Worm (Caenorhabditis elegans): ENCODE data around the gene M01H9.10.

Gene M01H9.10

ce11 chrIV:4511259-4511890 lies 31.4 kb upstream of the M01H9.10 start, which contains the start of the genes rfth-1 and ZK180.8:
Gene rfth-1 (minus strand): TSS chrIV:4511309.
Gene ZK180.8 (minus strand): TSS chrIV:4511724.
- TF ChIP-seq ztf-29 (GFP tag; IDR thresholded peaks at IDR 0.05) (no peak), klf-2 (GFP tag; conservative IDR thresholded peaks at IDR 0.05) (no peak), med-1 (GFP tag; optimal IDR thresholded peaks at IDR 0.05; ENCODE audit: insufficient read depth) (no peak), ztf-23 (GFP tag; IDR thresholded peaks at IDR 0.05) (no peak), cog-1 (tag; optimal IDR thresholded peaks at IDR 0.05) (no peak), T22C8.4 (GFP tag; IDR thresholded peaks at IDR 0.05) (no peak), tab-1 (GFP tag; IDR thresholded peaks at IDR 0.05) (no peak), ref-1 (GFP tag; conservative IDR thresholded peaks at IDR 0.05) (no peak), flt-1 (GFP tag; IDR thresholded peaks at IDR 0.05) (no peak)

- no peak for TF ChIP-seq klf-2 (GFP tag; conservative IDR thresholded peaks at IDR 0.05)
- TF ChIP-seq flt-1 (GFP tag; IDR thresholded peaks at IDR 0.05) = no peak
- TF ChIP-seq med-1 (GFP tag; optimal IDR thresholded peaks at IDR 0.05; ENCODE audit: insufficient read depth) = no peak
- TF ChIP-seq tab-1 (GFP tag; IDR thresholded peaks at IDR 0.05) = no peak
- no peak for TF ChIP-seq ztf-23 (GFP tag; IDR thresholded peaks at IDR 0.05)
- no peak for TF ChIP-seq cog-1 (tag; optimal IDR thresholded peaks at IDR 0.05)
- TF ChIP-seq T22C8.4 (GFP tag; IDR thresholded peaks at IDR 0.05) = no peak
- no peak for TF ChIP-seq ztf-29 (GFP tag; IDR thresholded peaks at IDR 0.05)
- no peak for TF ChIP-seq ref-1 (GFP tag; conservative IDR thresholded peaks at IDR 0.05)
Observed at ce11 chrIV:4506637-4507036, 26.7 kb upstream of the M01H9.10 start, which contains the start of gene gbb-2. Gene gbb-2 (minus strand): TSS chrIV:4506748.

- TF ChIP-seq flt-1 (GFP tag; IDR thresholded peaks at IDR 0.05) (no peak), tab-1 (GFP tag; IDR thresholded peaks at IDR 0.05) (no peak), klf-2 (GFP tag; conservative IDR thresholded peaks at IDR 0.05) (no peak), cog-1 (tag; optimal IDR thresholded peaks at IDR 0.05) (no peak), ztf-29 (GFP tag; IDR thresholded peaks at IDR 0.05) (no peak), T22C8.4 (GFP tag; IDR thresholded peaks at IDR 0.05) (no peak), ref-1 (GFP tag; conservative IDR thresholded peaks at IDR 0.05) (no peak), ztf-23 (GFP tag; IDR thresholded peaks at IDR 0.05) (no peak)
Observed at ce11 chrIV:4505078-4505477, 25.2 kb upstream of the M01H9.10 start.

DNA sequence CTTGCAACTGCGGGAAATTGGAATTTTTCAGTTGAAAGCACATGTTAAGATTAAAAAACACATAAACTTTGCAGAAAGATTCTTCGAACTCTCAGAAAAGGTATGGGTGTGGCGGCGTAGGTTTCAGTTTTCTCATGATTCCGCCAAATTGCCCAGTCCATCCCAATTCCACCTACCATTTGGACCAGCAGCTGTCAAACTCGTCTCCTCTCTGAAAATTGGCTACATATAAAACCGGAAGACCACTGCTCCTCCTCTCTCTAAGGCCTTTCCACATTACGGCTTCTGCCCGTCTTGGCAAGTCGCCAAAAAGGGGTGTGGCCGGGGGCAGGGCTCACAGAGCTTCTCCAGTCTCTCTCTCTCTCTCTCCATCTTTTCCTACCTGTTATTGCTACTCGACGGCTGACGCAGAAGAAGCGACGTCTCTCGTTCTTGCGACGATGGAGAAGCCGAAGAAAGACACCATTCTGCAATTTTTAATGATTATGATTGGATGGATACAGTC lies 10.3 kb upstream of the M01H9.10 start, which contains the start of gene ZK180.7:
Gene ZK180.7, plus strand, starts transcription at position 395 of the 505 bp plus-strand sequence.
- TF ChIP-seq cog-1 (tag; optimal IDR thresholded peaks at IDR 0.05) (no peak), ztf-23 (GFP tag; IDR thresholded peaks at IDR 0.05) (no peak), ref-1 (GFP tag; conservative IDR thresholded peaks at IDR 0.05) (no peak)

- TF ChIP-seq med-1 (GFP tag; optimal IDR thresholded peaks at IDR 0.05; ENCODE audit: insufficient read depth) (no peak), ztf-23 (GFP tag; IDR thresholded peaks at IDR 0.05) (no peak), ztf-29 (GFP tag; IDR thresholded peaks at IDR 0.05) (no peak), cog-1 (tag; optimal IDR thresholded peaks at IDR 0.05) (no peak), flt-1 (GFP tag; IDR thresholded peaks at IDR 0.05) (no peak), klf-2 (GFP tag; conservative IDR thresholded peaks at IDR 0.05) (no peak), ref-1 (GFP tag; conservative IDR thresholded peaks at IDR 0.05) (no peak), T22C8.4 (GFP tag; IDR thresholded peaks at IDR 0.05) (no peak), tab-1 (GFP tag; IDR thresholded peaks at IDR 0.05) (no peak)
Observed at ce11 chrIV:4486738-4487137, 6.8 kb upstream of the M01H9.10 start, which contains the start of gene trx-3. Gene trx-3 (plus strand): TSS chrIV:4487028.

DNA sequence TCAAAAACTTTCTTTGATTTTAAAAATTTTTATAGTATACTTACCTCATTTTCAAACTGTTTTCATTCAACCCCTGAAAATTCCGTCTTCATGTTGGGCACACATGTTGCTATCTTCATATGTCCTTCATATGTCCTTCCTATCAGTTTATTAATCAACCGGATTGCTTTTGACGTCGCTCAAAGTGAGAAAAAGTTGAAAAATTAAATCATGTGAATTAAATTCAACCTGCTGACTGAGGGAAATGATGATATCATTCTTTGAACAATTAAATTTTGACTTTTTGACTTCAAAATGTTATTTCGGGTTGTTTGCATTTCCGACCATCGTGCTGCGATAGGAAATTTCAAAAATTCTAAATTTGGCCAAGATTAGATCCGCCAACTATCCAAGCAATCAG lies 4.6 kb upstream of the M01H9.10 start:
- TF ChIP-seq klf-2 (GFP tag; conservative IDR thresholded peaks at IDR 0.05) = no peak
- TF ChIP-seq med-1 (GFP tag; optimal IDR thresholded peaks at IDR 0.05; ENCODE audit: insufficient read depth) = no peak
- no peak for TF ChIP-seq ztf-29 (GFP tag; IDR thresholded peaks at IDR 0.05)
- TF ChIP-seq ref-1 (GFP tag; conservative IDR thresholded peaks at IDR 0.05) = no peak
- no peak for TF ChIP-seq cog-1 (tag; optimal IDR thresholded peaks at IDR 0.05)

DNA sequence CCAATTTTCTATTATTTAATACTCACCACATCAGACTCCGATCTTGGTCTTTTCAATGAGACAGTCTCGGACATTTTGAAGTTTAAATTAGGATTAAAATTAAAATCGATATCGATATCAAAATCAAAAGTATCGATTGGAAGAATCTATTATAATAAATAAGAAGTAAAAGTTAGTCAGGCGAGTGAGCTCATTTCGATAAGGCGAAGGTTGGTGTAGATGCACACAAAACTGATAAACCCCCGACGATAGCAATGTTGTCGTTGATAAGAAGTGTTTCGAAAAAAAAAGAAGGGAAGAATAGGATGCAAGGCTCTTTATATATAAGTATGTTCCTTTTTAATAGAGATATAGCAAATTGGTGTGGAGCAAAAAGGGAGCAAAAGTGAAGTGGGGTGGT lies 2.6 kb upstream of the M01H9.10 start, which contains the start of gene M01H9.4:
Gene M01H9.4, minus strand, starts transcription at position 379 of the 400 bp plus-strand sequence.
- TF ChIP-seq ref-1 (GFP tag; conservative IDR thresholded peaks at IDR 0.05) = no peak
- no peak for TF ChIP-seq tab-1 (GFP tag; IDR thresholded peaks at IDR 0.05)
- TF ChIP-seq med-1 (GFP tag; optimal IDR thresholded peaks at IDR 0.05; ENCODE audit: insufficient read depth) = no peak
- TF ChIP-seq ztf-29 (GFP tag; IDR thresholded peaks at IDR 0.05) = no peak
- no peak for TF ChIP-seq klf-2 (GFP tag; conservative IDR thresholded peaks at IDR 0.05)
- TF ChIP-seq flt-1 (GFP tag; IDR thresholded peaks at IDR 0.05) = no peak
- TF ChIP-seq T22C8.4 (GFP tag; IDR thresholded peaks at IDR 0.05) = no peak
- no peak for TF ChIP-seq ztf-23 (GFP tag; IDR thresholded peaks at IDR 0.05)
- TF ChIP-seq cog-1 (tag; optimal IDR thresholded peaks at IDR 0.05) = no peak

DNA sequence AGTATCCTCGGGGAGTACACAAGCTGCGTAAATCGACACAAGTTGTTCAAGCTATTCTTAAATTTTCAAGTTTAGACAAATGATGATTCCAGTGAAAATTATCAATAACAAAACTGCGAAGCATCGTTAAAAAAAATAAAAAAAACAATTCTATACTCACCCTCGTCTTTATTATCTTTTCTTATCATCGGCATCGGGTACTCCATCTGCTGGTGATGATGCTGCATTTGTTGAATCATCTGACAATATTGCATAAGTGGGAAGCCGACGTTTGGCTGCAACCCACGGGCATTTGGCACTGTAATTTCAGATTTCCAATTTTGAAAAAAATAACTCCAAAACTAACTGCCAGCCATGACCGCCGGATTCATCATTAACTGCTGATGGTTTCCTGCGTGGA lies 1.4 kb upstream of the M01H9.10 start:
- TF ChIP-seq med-1 (GFP tag; optimal IDR thresholded peaks at IDR 0.05; ENCODE audit: insufficient read depth) (no peak), tab-1 (GFP tag; IDR thresholded peaks at IDR 0.05) (no peak), ztf-23 (GFP tag; IDR thresholded peaks at IDR 0.05) (no peak), ref-1 (GFP tag; conservative IDR thresholded peaks at IDR 0.05) (no peak), cog-1 (tag; optimal IDR thresholded peaks at IDR 0.05) (no peak), ztf-29 (GFP tag; IDR thresholded peaks at IDR 0.05) (no peak), T22C8.4 (GFP tag; IDR thresholded peaks at IDR 0.05) (no peak), klf-2 (GFP tag; conservative IDR thresholded peaks at IDR 0.05) (no peak), flt-1 (GFP tag; IDR thresholded peaks at IDR 0.05) (no peak)

DNA sequence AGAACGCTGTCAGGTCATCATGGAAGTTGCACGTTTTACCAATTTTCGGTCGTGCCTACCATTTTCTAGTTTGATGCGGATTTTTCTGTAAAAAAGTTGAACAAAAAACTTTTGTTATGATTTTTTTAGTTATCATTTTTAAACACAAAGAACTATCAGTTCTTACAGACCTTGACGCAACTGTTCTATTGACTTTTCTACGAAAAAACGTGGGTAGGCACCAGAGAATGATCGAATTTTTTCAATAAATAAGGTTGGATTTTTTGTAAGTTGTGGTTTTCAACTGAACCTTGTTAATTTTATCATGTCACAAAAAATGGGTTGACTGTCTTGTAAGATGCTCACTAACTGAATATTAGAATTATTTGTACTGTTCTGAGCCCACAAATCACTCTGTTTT lies 1.3 kb downstream of the M01H9.10 start:
- TF ChIP-seq klf-2 (GFP tag; conservative IDR thresholded peaks at IDR 0.05) = no peak
- no peak for TF ChIP-seq med-1 (GFP tag; optimal IDR thresholded peaks at IDR 0.05; ENCODE audit: insufficient read depth)
- TF ChIP-seq ztf-29 (GFP tag; IDR thresholded peaks at IDR 0.05) = no peak
- no peak for TF ChIP-seq ztf-23 (GFP tag; IDR thresholded peaks at IDR 0.05)
- no peak for TF ChIP-seq T22C8.4 (GFP tag; IDR thresholded peaks at IDR 0.05)
- TF ChIP-seq ref-1 (GFP tag; conservative IDR thresholded peaks at IDR 0.05) = no peak
